Worm (Caenorhabditis elegans): ENCODE measurements around the gene T22B7.7.

ce11 chrX:5663537-5663936, 9.7 kb upstream of the T22B7.7 start, which contains the start of gene egl-13:
- TF ChIP-seq W03F9.2 (tag; optimal IDR thresholded peaks at IDR 0.05) (no peak), dao-5 (tag; optimal IDR thresholded peaks at IDR 0.05) (no peak), him-1 (tag; optimal IDR thresholded peaks at IDR 0.05) (no peak)
